Worm (Caenorhabditis elegans): ENCODE results near the gene F20H11.4.

ce11 chrIII:6619952-6620351, 11.5 kb downstream of the F20H11.4 start, which contains the start of gene C13B9.2:
- no peak for TF ChIP-seq hmbx-1 (tag; optimal IDR thresholded peaks at IDR 0.05)
- TF ChIP-seq ama-1 (optimal IDR thresholded peaks at IDR 0.05), result no peak
- no peak for TF ChIP-seq sea-1 (GFP tag; conservative IDR thresholded peaks at IDR 0.05)
- TF ChIP-seq ets-7 (tag; optimal IDR thresholded peaks at IDR 0.05), result no peak
- TF ChIP-seq pes-1 (GFP tag; IDR thresholded peaks at IDR 0.05), result no peak
- TF ChIP-seq ceh-36 (tag; optimal IDR thresholded peaks at IDR 0.05), result no peak
- no peak for TF ChIP-seq hmg-4 (GFP tag; optimal IDR thresholded peaks at IDR 0.05)
- no peak for TF ChIP-seq B0310.2 (tag; optimal IDR thresholded peaks at IDR 0.05)
- TF ChIP-seq flt-1 (GFP tag; IDR thresholded peaks at IDR 0.05), result no peak
- no peak for TF ChIP-seq scrt-1 (GFP tag; IDR thresholded peaks at IDR 0.05)
- TF ChIP-seq tra-4 (tag; optimal IDR thresholded peaks at IDR 0.05), result no peak
